Fruit fly (Drosophila melanogaster): ENCODE measurements around the gene sip2.

Gene sip2

DNA sequence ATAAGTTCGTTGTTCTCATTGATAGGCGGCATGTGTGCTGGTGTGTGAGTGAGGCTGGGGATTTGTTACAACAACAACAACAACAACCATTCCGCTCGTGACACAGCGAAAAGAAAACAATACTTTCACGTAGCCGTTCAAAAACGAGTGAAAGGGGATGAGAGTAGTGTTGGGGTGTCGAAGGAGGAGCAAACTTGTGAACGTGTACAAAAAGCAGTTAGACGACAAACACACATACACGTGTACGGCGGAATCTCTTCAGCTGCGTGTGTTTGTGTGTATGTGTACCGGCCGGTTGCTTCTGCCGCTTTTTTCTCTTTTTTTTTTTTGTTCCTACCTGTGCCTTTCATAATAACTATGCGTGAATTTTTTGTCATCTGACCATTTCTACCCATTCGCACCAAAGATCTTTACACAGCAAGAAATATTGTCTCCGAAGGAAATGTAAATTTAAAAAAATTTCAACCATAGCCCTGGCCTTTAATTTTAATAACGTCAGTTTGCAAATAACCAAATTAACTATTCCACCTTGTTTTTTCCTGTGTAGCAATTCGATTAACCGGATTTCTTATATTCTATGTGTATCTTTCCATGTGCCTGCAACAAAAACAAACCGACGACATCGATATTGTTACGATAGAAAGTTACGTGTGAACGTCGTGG, 41.7 kb downstream of the sip2 start (continued):
- TF ChIP-seq GATAe (GFP tag; conservative IDR thresholded peaks at IDR 0.05): no peak
- no peak for TF ChIP-seq CG6765 (GFP tag; optimal IDR thresholded peaks at IDR 0.05)
- peak; percentile 18 for TF ChIP-seq psq (GFP tag; optimal IDR thresholded peaks at IDR 0.05)
- TF ChIP-seq Awh (GFP tag; IDR thresholded peaks at IDR 0.05): no peak
- no peak for TF ChIP-seq CG1832 (GFP tag; optimal IDR thresholded peaks at IDR 0.05)
- TF ChIP-seq Taf1 (GFP tag; IDR thresholded peaks at IDR 0.05): no peak
- no peak for TF ChIP-seq CG7839 (tag; optimal IDR thresholded peaks at IDR 0.05)
- TF ChIP-seq fd64A (GFP tag; optimal IDR thresholded peaks at IDR 0.05): no peak
- peak; percentile 83 for TF ChIP-seq CG17359 (tag; optimal IDR thresholded peaks at IDR 0.05)
- no peak for TF ChIP-seq toy (GFP tag; IDR thresholded peaks at IDR 0.05)
- TF ChIP-seq tap (tag; optimal IDR thresholded peaks at IDR 0.05): no peak
- TF ChIP-seq CG1647 (GFP tag; optimal IDR thresholded peaks at IDR 0.05): no peak
- TF ChIP-seq jing (GFP tag; optimal IDR thresholded peaks at IDR 0.05): no peak
- TF ChIP-seq zen2 (GFP tag; IDR thresholded peaks at IDR 0.05; ENCODE audit: partially characterized antibody): no peak
- TF ChIP-seq CG31365 (tag; optimal IDR thresholded peaks at IDR 0.05): peak; percentile 54
- no peak for TF ChIP-seq sug (tag; optimal IDR thresholded peaks at IDR 0.05)
- TF ChIP-seq row (GFP tag; IDR thresholded peaks at IDR 0.05): peak; percentile 75; the same call in 2 of the 3 replicates
- peak; percentile 38 for TF ChIP-seq corto (GFP tag; optimal IDR thresholded peaks at IDR 0.05)
- TF ChIP-seq CG12236 (GFP tag; optimal IDR thresholded peaks at IDR 0.05): peak; percentile 52
- TF ChIP-seq pb (GFP tag; optimal IDR thresholded peaks at IDR 0.05): no peak
- TF ChIP-seq Xrp1 (GFP tag; IDR thresholded peaks at IDR 0.05): peak; percentile 90
- peak; percentile 71 for TF ChIP-seq CG9727 (GFP tag; optimal IDR thresholded peaks at IDR 0.05)
- TF ChIP-seq Oli (tag; optimal IDR thresholded peaks at IDR 0.05): no peak
- no peak for TF ChIP-seq CoRest (tag; optimal IDR thresholded peaks at IDR 0.05)
- no peak for TF ChIP-seq pan (optimal IDR thresholded peaks at IDR 0.05)
- TF ChIP-seq pan (GFP tag; optimal IDR thresholded peaks at IDR 0.05 in 1 of 2, IDR thresholded peaks at IDR 0.05 in 1 of 2): no peak
- no peak for TF ChIP-seq eve (GFP tag; optimal IDR thresholded peaks at IDR 0.05)
- TF ChIP-seq CG10462 (GFP tag; optimal IDR thresholded peaks at IDR 0.05): peak; percentile 46
- TF ChIP-seq CG8388 (GFP tag; optimal IDR thresholded peaks at IDR 0.05): peak; percentile 74
- TF ChIP-seq CG13424 (tag; optimal IDR thresholded peaks at IDR 0.05): peak; percentile 65
- TF ChIP-seq scrt (GFP tag; optimal IDR thresholded peaks at IDR 0.05): no peak
- TF ChIP-seq CG6813 (GFP tag; optimal IDR thresholded peaks at IDR 0.05): no peak
- peak; percentile 81; the same call in 1 of the 2 replicates for TF ChIP-seq HLH3B (GFP tag; IDR thresholded peaks at IDR 0.05)
- peak; percentile 46; the same call in 2 of the 3 replicates for TF ChIP-seq CG2199 (GFP tag; IDR thresholded peaks at IDR 0.05)
- TF ChIP-seq H2.0 (GFP tag; IDR thresholded peaks at IDR 0.05): no peak
- peak; percentile 33; the same call in 1 of the 2 replicates for TF ChIP-seq Adf1 (GFP tag; IDR thresholded peaks at IDR 0.05)
- peak; percentile 42 for TF ChIP-seq CG33213 (GFP tag; optimal IDR thresholded peaks at IDR 0.05)
- TF ChIP-seq CG2875 (GFP tag; optimal IDR thresholded peaks at IDR 0.05): peak; percentile 48
- TF ChIP-seq CG9876 (GFP tag; optimal IDR thresholded peaks at IDR 0.05): peak; percentile 35
- TF ChIP-seq CG3995 (GFP tag; optimal IDR thresholded peaks at IDR 0.05): no peak
- TF ChIP-seq kah (GFP tag; optimal IDR thresholded peaks at IDR 0.05): peak; percentile 1
- peak; percentile 58 for TF ChIP-seq jumu (GFP tag; optimal IDR thresholded peaks at IDR 0.05)
- TF ChIP-seq CG12744 (GFP tag; optimal IDR thresholded peaks at IDR 0.05): peak; percentile 58
- TF ChIP-seq YL-1 (GFP tag; optimal IDR thresholded peaks at IDR 0.05): no peak
- no peak for TF ChIP-seq CG10274 (GFP tag; optimal IDR thresholded peaks at IDR 0.05)
- no peak for TF ChIP-seq BtbVII (GFP tag; optimal IDR thresholded peaks at IDR 0.05)
- TF ChIP-seq Doc3 (GFP tag; IDR thresholded peaks at IDR 0.05; ENCODE audit: partially characterized antibody): no peak
- peak; percentile 73 for TF ChIP-seq Side (GFP tag; optimal IDR thresholded peaks at IDR 0.05)
- no peak for TF ChIP-seq bbx (GFP tag; IDR thresholded peaks at IDR 0.05; ENCODE audit: partially characterized antibody)
- peak; percentile 70 for TF ChIP-seq onecut (GFP tag; IDR thresholded peaks at IDR 0.05)

Data from whole organism, embryonic.